Worm (Caenorhabditis elegans) whole organism, L2 larva: Measurements from ENCODE around the gene ras-1.

ENCODE experiments used
- Y55F3AM.14 ChIP-seq: fragments of 200-800 bp; sonication (Bioruptor generic); optimal IDR thresholded peaks from 2 replicates; lab custom pipeline; 2018; ENCODE audit warnings: mild to moderate bottlenecking, missing genetic modification characterization, missing compliant biosample characterization
- alr-1 ChIP-seq: fragments of 150-350 bp; optimal IDR thresholded peaks from 2 replicates; lab custom pipeline; 2014; ENCODE audit warnings: missing biosample characterization, missing genetic modification characterization
- ama-1 ChIP-seq: fragments of 150-350 bp; optimal IDR thresholded peaks from 2 replicates; lab custom pipeline; 2018; ENCODE audit warnings: inconsistent platforms
- ceh-82 ChIP-seq: fragments of 150-350 bp; optimal IDR thresholded peaks from 2 replicates; lab custom pipeline; 2014; ENCODE audit warnings: missing biosample characterization, missing genetic modification characterization
- dmd-4 ChIP-seq: sonication (generic microtip); optimal IDR thresholded peaks from 2 replicates; lab custom pipeline; 2017; ENCODE audit warnings: missing biosample characterization, missing genetic modification characterization
- elt-1 ChIP-seq: fragments of 150-350 bp; optimal IDR thresholded peaks from 2 replicates; lab custom pipeline; 2014; ENCODE audit warnings: missing biosample characterization, missing genetic modification characterization
- lsy-2 ChIP-seq, 2 experiments: fragments of 150-350 bp in 1 of 2; sonication (generic microtip) in 1 of 2; optimal IDR thresholded peaks; 2 replicates each; lab custom pipeline; 2014 to 2017; ENCODE audit warnings: missing biosample characterization in 2 of 2, missing genetic modification characterization in 2 of 2
- nhr-11 ChIP-seq: fragments of 150-350 bp; optimal IDR thresholded peaks from 2 replicates; lab custom pipeline; 2014; ENCODE audit warnings: missing biosample characterization, missing genetic modification characterization
- nhr-12 ChIP-seq: fragments of 150-350 bp; optimal IDR thresholded peaks from 2 replicates; lab custom pipeline; 2014; ENCODE audit warnings: missing biosample characterization, missing genetic modification characterization
- nhr-21 ChIP-seq: fragments of 150-350 bp; optimal IDR thresholded peaks from 2 replicates; lab custom pipeline; 2014; ENCODE audit warnings: missing biosample characterization, missing genetic modification characterization
- nhr-77 ChIP-seq: fragments of 150-350 bp; optimal IDR thresholded peaks from 2 replicates; lab custom pipeline; 2014; ENCODE audit warnings: missing biosample characterization, missing genetic modification characterization
- zag-1 ChIP-seq: fragments of 150-350 bp; optimal IDR thresholded peaks from 2 replicates; lab custom pipeline; 2014; ENCODE audit warnings: missing biosample characterization, missing genetic modification characterization

DNA sequence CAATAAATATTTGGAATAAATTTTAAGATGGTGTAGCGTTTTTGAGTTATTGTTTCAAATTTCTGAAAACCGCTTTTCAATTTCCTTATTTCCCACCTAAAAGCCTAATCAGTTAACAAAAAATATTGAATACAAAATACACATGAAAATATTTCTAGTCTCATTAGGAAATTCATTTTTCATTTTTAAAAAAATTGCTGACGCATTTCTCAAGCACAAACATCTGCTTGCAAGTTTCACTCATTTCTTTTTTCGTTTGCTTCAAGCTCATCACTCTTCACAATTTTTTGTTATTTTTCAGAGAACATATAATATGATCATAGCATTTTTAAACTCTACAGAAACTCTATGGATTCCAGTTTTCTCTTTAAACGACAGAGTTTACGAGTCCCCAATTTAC, 35.9 kb upstream of the ras-1 start, which contains the start of gene sre-41:
- no peak for TF ChIP-seq dmd-4 (tag; lab: Kevin White, UChicago)
- no peak for TF ChIP-seq nhr-12 (tag; lab: Kevin White, UChicago)
- TF ChIP-seq ceh-82 = no peak
- TF ChIP-seq nhr-11 = no peak
- TF ChIP-seq alr-1 (tag; lab: Kevin White, UChicago) = no peak
- no peak for TF ChIP-seq elt-1 (tag; lab: Kevin White, UChicago)
- TF ChIP-seq lsy-2 (tag; optimal IDR thresholded peaks at IDR 0.05; lab: Kevin White, UChicago) = no peak
- no peak for TF ChIP-seq Y55F3AM.14 (GFP tag; lab: Kevin White, UChicago)
- TF ChIP-seq ama-1 = no peak
- no peak for TF ChIP-seq zag-1 (tag; lab: Kevin White, UChicago)
- no peak for TF ChIP-seq nhr-77
- TF ChIP-seq nhr-21 (tag; lab: Kevin White, UChicago) = no peak
